3 worm cellular contexts compared by ENCODE assay signal in genomic region chrII:5911939-5912523, ce11.
A peak's percentile ranks its signal among the peaks of the same experiment; 100 is the strongest.
TF ChIP-seq lines count a peak whose summit lies in the region.

No protein-coding gene starts in this region.

TF ChIP-seq in whole organism, L1 larva, 84 proteins besides CTCF, POLR2A, EP300 and RAD21 (continued from another document):
- no peak for TF ChIP-seq blmp-1 (tag; optimal IDR thresholded peaks at IDR 0.05; lab: Kevin White, UChicago)
- no peak for TF ChIP-seq sptf-1 (tag; optimal IDR thresholded peaks at IDR 0.05; lab: Kevin White, UChicago)
- TF ChIP-seq lin-35 (GFP tag; optimal IDR thresholded peaks at IDR 0.05; lab: Kevin White, UChicago), result peak in 1 of 2 experiments; percentile 36
- no peak for TF ChIP-seq xbp-1 (tag; optimal IDR thresholded peaks at IDR 0.05; lab: Kevin White, UChicago)
- no peak for TF ChIP-seq ceh-8 (GFP tag; optimal IDR thresholded peaks at IDR 0.05; lab: Kevin White, UChicago)
- TF ChIP-seq elt-2 (tag; optimal IDR thresholded peaks at IDR 0.05; lab: Kevin White, UChicago), result peak; percentile 71
- no peak for TF ChIP-seq tbx-2 (tag; optimal IDR thresholded peaks at IDR 0.05; lab: Kevin White, UChicago)
- TF ChIP-seq elt-3 (tag; optimal IDR thresholded peaks at IDR 0.05; lab: Kevin White, UChicago), result no peak
- TF ChIP-seq C04F5.9 (tag; optimal IDR thresholded peaks at IDR 0.05; lab: Kevin White, UChicago), result no peak
- no peak for TF ChIP-seq snu-23 (GFP tag; optimal IDR thresholded peaks at IDR 0.05; lab: Kevin White, UChicago)
- TF ChIP-seq swsn-7 (tag; optimal IDR thresholded peaks at IDR 0.05; lab: Kevin White, UChicago), result no peak
- TF ChIP-seq unc-86 (tag; optimal IDR thresholded peaks at IDR 0.05; lab: Kevin White, UChicago), result no peak
- no peak for TF ChIP-seq unc-30 (tag; optimal IDR thresholded peaks at IDR 0.05; lab: Kevin White, UChicago)
- TF ChIP-seq jun-1 (tag; optimal IDR thresholded peaks at IDR 0.05; lab: Kevin White, UChicago), result peak; percentile 7
- no peak for TF ChIP-seq snpc-4 (tag; optimal IDR thresholded peaks at IDR 0.05; lab: Kevin White, UChicago)
- no peak for TF ChIP-seq sup-37 (GFP tag; optimal IDR thresholded peaks at IDR 0.05; lab: Kevin White, UChicago)
- no peak for TF ChIP-seq nhr-71 (tag; optimal IDR thresholded peaks at IDR 0.05; lab: Kevin White, UChicago)

TF ChIP-seq in whole organism, L2 larva, 48 proteins besides CTCF, POLR2A, EP300 and RAD21 (continued from another document):
- TF ChIP-seq fos-1 (tag; optimal IDR thresholded peaks at IDR 0.05; lab: Kevin White, UChicago), result peak; percentile 98
- TF ChIP-seq unc-62 (GFP tag; optimal IDR thresholded peaks at IDR 0.05; lab: Kevin White, UChicago), result no peak
- no peak for TF ChIP-seq nhr-21 (tag; optimal IDR thresholded peaks at IDR 0.05; lab: Kevin White, UChicago)
- TF ChIP-seq peb-1 (tag; optimal IDR thresholded peaks at IDR 0.05; lab: Kevin White, UChicago), result no peak
- no peak for TF ChIP-seq zag-1 (tag; optimal IDR thresholded peaks at IDR 0.05; lab: Kevin White, UChicago)
- no peak for TF ChIP-seq ztf-4 (tag; optimal IDR thresholded peaks at IDR 0.05; lab: Kevin White, UChicago)
- TF ChIP-seq nhr-25 (tag; optimal IDR thresholded peaks at IDR 0.05; lab: Kevin White, UChicago), result no peak
- no peak for TF ChIP-seq nhr-237 (tag; optimal IDR thresholded peaks at IDR 0.05; lab: Kevin White, UChicago)
- no peak for TF ChIP-seq gmeb-1 (tag; optimal IDR thresholded peaks at IDR 0.05; lab: Kevin White, UChicago)
- TF ChIP-seq mbf-1 (tag; optimal IDR thresholded peaks at IDR 0.05; lab: Kevin White, UChicago), result no peak
- no peak for TF ChIP-seq nhr-23 (tag; optimal IDR thresholded peaks at IDR 0.05; lab: Kevin White, UChicago)
- TF ChIP-seq lin-11 (tag; optimal IDR thresholded peaks at IDR 0.05; lab: Kevin White, UChicago), result no peak
- TF ChIP-seq ceh-16 (tag; optimal IDR thresholded peaks at IDR 0.05; lab: Kevin White, UChicago), result no peak
- TF ChIP-seq ZK546.5 (tag; optimal IDR thresholded peaks at IDR 0.05; lab: Kevin White, UChicago), result no peak
- TF ChIP-seq ztf-11 (tag; optimal IDR thresholded peaks at IDR 0.05; lab: Kevin White, UChicago), result no peak
- no peak for TF ChIP-seq C34F6.9 (tag; optimal IDR thresholded peaks at IDR 0.05; lab: Kevin White, UChicago)
- no peak for TF ChIP-seq blmp-1 (tag; optimal IDR thresholded peaks at IDR 0.05; lab: Kevin White, UChicago; ENCODE audit: insufficient read depth)
- TF ChIP-seq nhr-10 (tag; optimal IDR thresholded peaks at IDR 0.05; lab: Kevin White, UChicago), result no peak
- TF ChIP-seq egl-27 (tag; optimal IDR thresholded peaks at IDR 0.05; lab: Kevin White, UChicago), result no peak
- no peak for TF ChIP-seq lsy-2 (tag; optimal IDR thresholded peaks at IDR 0.05; lab: Kevin White, UChicago)
- TF ChIP-seq nhr-129 (tag; optimal IDR thresholded peaks at IDR 0.05; lab: Kevin White, UChicago), result peak; percentile 40
- TF ChIP-seq mab-5 (tag; optimal IDR thresholded peaks at IDR 0.05; lab: Kevin White, UChicago), result no peak
- TF ChIP-seq sma-3 (GFP tag; optimal IDR thresholded peaks at IDR 0.05; lab: Kevin White, UChicago), result peak; percentile 9
- TF ChIP-seq nhr-12 (tag; optimal IDR thresholded peaks at IDR 0.05; lab: Kevin White, UChicago), result no peak
- TF ChIP-seq Y55F3AM.14 (GFP tag; optimal IDR thresholded peaks at IDR 0.05; lab: Kevin White, UChicago), result no peak
- TF ChIP-seq ztf-1 (GFP tag; conservative IDR thresholded peaks at IDR 0.05; lab: Robert Waterston, UW), result no peak
- no peak for TF ChIP-seq lin-13 (GFP tag; optimal IDR thresholded peaks at IDR 0.05; lab: Kevin White, UChicago)
- TF ChIP-seq mdl-1 (tag; optimal IDR thresholded peaks at IDR 0.05; lab: Kevin White, UChicago), result no peak
- no peak for TF ChIP-seq elt-1 (tag; optimal IDR thresholded peaks at IDR 0.05; lab: Kevin White, UChicago)
- no peak for TF ChIP-seq dmd-4 (tag; optimal IDR thresholded peaks at IDR 0.05; lab: Kevin White, UChicago)
- TF ChIP-seq alr-1 (tag; optimal IDR thresholded peaks at IDR 0.05; lab: Kevin White, UChicago), result no peak
- no peak for TF ChIP-seq nhr-6 (tag; optimal IDR thresholded peaks at IDR 0.05; lab: Kevin White, UChicago)
- peak; percentile 68 for TF ChIP-seq crh-2 (tag; optimal IDR thresholded peaks at IDR 0.05; lab: Kevin White, UChicago)
- TF ChIP-seq snpc-4 (tag; optimal IDR thresholded peaks at IDR 0.05; lab: Kevin White, UChicago), result no peak
- TF ChIP-seq F13H6.1 (tag; optimal IDR thresholded peaks at IDR 0.05; lab: Kevin White, UChicago), result peak; percentile 14

TF ChIP-seq in whole organism, L4 larva, 104 proteins besides CTCF, POLR2A, EP300 and RAD21 (continued from another document):
- TF ChIP-seq daf-16 (GFP tag; optimal IDR thresholded peaks at IDR 0.05; lab: Kevin White, UChicago) (peak in 1 of 2 experiments; percentile 16), daf-16 (tag; optimal IDR thresholded peaks at IDR 0.05; lab: Kevin White, UChicago) (peak; percentile 92), T20F7.1 (GFP tag; optimal IDR thresholded peaks at IDR 0.05; lab: Kevin White, UChicago) (peak; percentile 56), mes-2 (tag; optimal IDR thresholded peaks at IDR 0.05; lab: Kevin White, UChicago; ENCODE audit: poor library complexity, severe bottlenecking) (peak; percentile 29), lin-1 (GFP tag; IDR thresholded peaks at IDR 0.05; lab: Robert Waterston, UW) (peak; percentile 34; the same call in 1 of the 2 replicates), cey-2 (tag; optimal IDR thresholded peaks at IDR 0.05; lab: Kevin White, UChicago; ENCODE audit: borderline replicate concordance, insufficient read depth) (no peak), hlh-11 (tag; optimal IDR thresholded peaks at IDR 0.05; lab: Kevin White, UChicago) (peak; percentile 85), Y48G9A.11 (GFP tag; IDR thresholded peaks at IDR 0.05; lab: Robert Waterston, UW) (no peak), dve-1 (tag; optimal IDR thresholded peaks at IDR 0.05; lab: Kevin White, UChicago; ENCODE audit: insufficient read depth) (peak; percentile 88), lsy-2 (tag; optimal IDR thresholded peaks at IDR 0.05; lab: Kevin White, UChicago) (peak in 1 of 2 experiments; percentile 45), mdl-1 (tag; optimal IDR thresholded peaks at IDR 0.05; lab: Kevin White, UChicago) (peak in 1 of 2 experiments; percentile 46), fkh-10 (GFP tag; optimal IDR thresholded peaks at IDR 0.05; lab: Kevin White, UChicago) (no peak), lin-13 (GFP tag; optimal IDR thresholded peaks at IDR 0.05; lab: Kevin White, UChicago) (peak; percentile 14), pqm-1 (tag; optimal IDR thresholded peaks at IDR 0.05; lab: Kevin White, UChicago) (peak; percentile 89), hif-1 (tag; optimal IDR thresholded peaks at IDR 0.05; lab: Kevin White, UChicago) (peak in 1 of 2 experiments; percentile 6), tra-1 (GFP tag; IDR thresholded peaks at IDR 0.05; lab: Robert Waterston, UW) (0 out of 2 replicates have a peak, but pooled peaks have one; percentile 55), nhr-48 (tag; optimal IDR thresholded peaks at IDR 0.05; lab: Kevin White, UChicago) (peak; percentile 36)
